Worm (Caenorhabditis elegans) whole organism, L4/young adult: ENCODE data around the gene F43H9.4.

Source experiments
- W03F9.2 ChIP-seq: fragments of 150-350 bp; optimal IDR thresholded peaks from 2 replicates; lab custom pipeline; 2014; ENCODE audit warnings: missing biosample characterization, missing genetic modification characterization
- dao-5 ChIP-seq: sonication (generic microtip); optimal IDR thresholded peaks from 2 replicates; lab custom pipeline; 2016; ENCODE audit warnings: missing genotype, missing genetic modification characterization, moderate library complexity, missing compliant biosample characterization
- him-1 ChIP-seq: sonication (generic microtip); optimal IDR thresholded peaks from 2 replicates; lab custom pipeline; 2016; ENCODE audit warnings: missing genotype, missing genetic modification reagents, missing genetic modification characterization, missing compliant biosample characterization

DNA sequence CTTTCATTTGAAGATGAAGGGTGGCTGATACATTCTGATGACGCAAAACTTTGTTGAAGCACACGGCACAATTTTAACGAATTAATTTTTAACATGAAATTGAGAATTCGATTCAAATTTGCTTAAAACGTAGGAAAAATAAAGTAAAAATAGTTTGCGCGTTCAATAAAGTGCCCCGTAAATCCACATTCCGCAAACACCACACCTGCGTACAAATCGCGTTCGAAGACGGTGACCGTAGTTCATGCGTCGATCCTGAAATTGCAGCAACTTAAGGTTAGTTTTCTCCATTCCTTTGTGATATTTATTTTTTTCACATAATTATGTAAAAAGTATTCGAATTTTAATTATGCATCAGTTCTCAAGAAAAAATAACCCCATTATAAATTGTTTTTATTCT is 1.8 kb upstream of the F43H9.4 start, which contains the start of gene F43H9.3:
- no peak for TF ChIP-seq him-1
- TF ChIP-seq W03F9.2 (tag; lab: Kevin White, UChicago) = no peak
- TF ChIP-seq dao-5 (tag; lab: Kevin White, UChicago) = no peak
